Worm (Caenorhabditis elegans) whole organism, young adult: ENCODE results near the gene nspc-20.

Experiments
- akir-1 ChIP-seq: fragments of 200-800 bp; sonication (Bioruptor generic); optimal IDR thresholded peaks from 2 replicates; lab custom pipeline; 2018; ENCODE audit warnings: mild to moderate bottlenecking, missing genetic modification characterization, moderate library complexity, missing compliant biosample characterization
- cebp-2 ChIP-seq: fragments of 200-800 bp; sonication (Bioruptor generic); IDR thresholded peaks from 2 replicates; pipeline ENCODE4 v1.3.6; 2022; ENCODE audit warnings: missing genetic modification characterization, missing compliant biosample characterization
- dox-1 ChIP-seq: fragments of 200-800 bp; sonication (Bioruptor generic); IDR thresholded peaks from 2 replicates; pipeline ENCODE4 v1.3.6; 2022; ENCODE audit warnings: missing genetic modification reagents, missing genetic modification characterization, missing compliant biosample characterization
- nfya-1 ChIP-seq: sonication (generic microtip); optimal IDR thresholded peaks from 2 replicates; lab custom pipeline; 2017; ENCODE audit warnings: antibody characterized with exemption, missing compliant biosample characterization, missing genetic modification characterization, borderline replicate concordance; ENCODE audit not compliant: insufficient read depth

ce11 chrX:14503282-14503681, 26.7 kb downstream of the nspc-20 start:
- TF ChIP-seq akir-1 (GFP tag; lab: Kevin White, UChicago) (no peak), nfya-1 (tag; lab: Kevin White, UChicago) (no peak), cebp-2 (GFP tag; lab: Robert Waterston, UW) (no peak), dox-1 (no peak)
